Worm (Caenorhabditis elegans): ENCODE measurements around the gene neg-1.

neg-1 gene

ce11 chrV:4356047-4356612 lies 18.5 kb downstream of the neg-1 start:
- TF ChIP-seq ztf-11 (tag; optimal IDR thresholded peaks at IDR 0.05) = no peak
- TF ChIP-seq mxl-3 (GFP tag; optimal IDR thresholded peaks at IDR 0.05) = no peak
- no peak for TF ChIP-seq ceh-28 (tag; optimal IDR thresholded peaks at IDR 0.05)

DNA sequence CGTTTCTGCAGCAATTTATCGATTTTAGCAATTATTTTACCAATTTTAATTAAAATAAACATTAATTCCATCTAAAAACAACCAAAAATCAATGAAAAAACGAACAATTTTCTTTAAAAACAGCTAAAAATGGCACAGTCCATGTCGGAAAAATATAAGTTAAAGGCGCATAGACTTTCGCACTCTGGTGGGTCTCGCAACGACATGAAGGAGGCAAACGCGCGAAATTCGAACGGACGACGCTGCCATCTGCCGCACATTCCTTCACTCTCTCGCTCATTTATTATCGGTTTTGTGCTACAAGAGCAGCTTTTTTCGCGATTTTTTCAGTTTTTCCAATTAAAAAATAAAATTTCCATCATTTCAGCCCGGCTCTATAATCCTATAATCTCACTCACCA lies 27.9 kb downstream of the neg-1 start, which contains the start of gene mcm-7:
mcm-7 (plus strand) TSS at position 368 of the 400 bp plus-strand sequence.
- TF ChIP-seq mes-2 (tag; optimal IDR thresholded peaks at IDR 0.05; ENCODE audit: poor library complexity, severe bottlenecking) = peak; percentile 79
- TF ChIP-seq lin-15B (tag; optimal IDR thresholded peaks at IDR 0.05) = no peak
- TF ChIP-seq dmd-6 (GFP tag; IDR thresholded peaks at IDR 0.05) = peak; percentile 25
- TF ChIP-seq Y48G9A.11 (GFP tag; IDR thresholded peaks at IDR 0.05) = no peak
- TF ChIP-seq egl-43 (GFP tag; IDR thresholded peaks at IDR 0.05) = no peak
- peak; percentile 39; the same call in 1 of the 2 replicates for TF ChIP-seq hmg-1.1 (GFP tag; IDR thresholded peaks at IDR 0.05)
- peak; percentile 22 for TF ChIP-seq unc-130 (GFP tag; optimal IDR thresholded peaks at IDR 0.05)
- no peak for TF ChIP-seq mdt-29 (GFP tag; IDR thresholded peaks at IDR 0.05)
- TF ChIP-seq dmd-8 (GFP tag; IDR thresholded peaks at IDR 0.05) = no peak
- no peak for TF ChIP-seq nhr-48 (tag; optimal IDR thresholded peaks at IDR 0.05)
- peak; percentile 93 for TF ChIP-seq dpl-1 (GFP tag; optimal IDR thresholded peaks at IDR 0.05)
- TF ChIP-seq dve-1 (tag; optimal IDR thresholded peaks at IDR 0.05; ENCODE audit: insufficient read depth) = no peak
- TF ChIP-seq nhr-102 (tag; optimal IDR thresholded peaks at IDR 0.05) = no peak
- TF ChIP-seq pha-4 (GFP tag; IDR thresholded peaks at IDR 0.05) = no peak
- no peak for TF ChIP-seq pha-4 (tag; optimal IDR thresholded peaks at IDR 0.05)
- TF ChIP-seq nhr-28 (tag; optimal IDR thresholded peaks at IDR 0.05) = peak; percentile 23
- peak; percentile 68 for TF ChIP-seq lin-38 (GFP tag; IDR thresholded peaks at IDR 0.05)
- no peak for TF ChIP-seq mxl-2 (GFP tag; conservative IDR thresholded peaks at IDR 0.05)
- TF ChIP-seq nhr-6 (tag; optimal IDR thresholded peaks at IDR 0.05) = peak; percentile 70
- TF ChIP-seq nhr-25 (tag; optimal IDR thresholded peaks at IDR 0.05; ENCODE audit: borderline replicate concordance, insufficient read depth) = no peak
- peak; percentile 71 for TF ChIP-seq mep-1 (tag; optimal IDR thresholded peaks at IDR 0.05)
- TF ChIP-seq zip-2 (tag; optimal IDR thresholded peaks at IDR 0.05) = peak; percentile 8
- no peak for TF ChIP-seq F49E8.2 (tag; optimal IDR thresholded peaks at IDR 0.05; ENCODE audit: borderline replicate concordance)
- TF ChIP-seq hif-1 (tag; optimal IDR thresholded peaks at IDR 0.05) = peak in 1 of 2 experiments; percentile 30
- no peak for TF ChIP-seq F44E2.7 (GFP tag; IDR thresholded peaks at IDR 0.05)
- TF ChIP-seq lin-13 (GFP tag; optimal IDR thresholded peaks at IDR 0.05) = peak; percentile 33
- no peak for TF ChIP-seq aly-2 (tag; optimal IDR thresholded peaks at IDR 0.05)
- TF ChIP-seq fkh-10 (GFP tag; optimal IDR thresholded peaks at IDR 0.05) = no peak
- TF ChIP-seq ama-1 (optimal IDR thresholded peaks at IDR 0.05) = peak; percentile 31
- TF ChIP-seq attf-4 (tag; optimal IDR thresholded peaks at IDR 0.05) = no peak
- TF ChIP-seq T20F7.1 (GFP tag; optimal IDR thresholded peaks at IDR 0.05) = no peak
- no peak for TF ChIP-seq ceh-20 (GFP tag; IDR thresholded peaks at IDR 0.05)
- TF ChIP-seq hlh-11 (tag; optimal IDR thresholded peaks at IDR 0.05) = peak; percentile 42
- no peak for TF ChIP-seq mxl-3 (GFP tag; optimal IDR thresholded peaks at IDR 0.05)
- no peak for TF ChIP-seq rbr-2 (tag; optimal IDR thresholded peaks at IDR 0.05)
- TF ChIP-seq fos-1 (tag; optimal IDR thresholded peaks at IDR 0.05) = no peak
- TF ChIP-seq nhr-237 (tag; optimal IDR thresholded peaks at IDR 0.05) = no peak
- TF ChIP-seq gei-8 (GFP tag; optimal IDR thresholded peaks at IDR 0.05) = no peak
- no peak for TF ChIP-seq pqm-1 (tag; optimal IDR thresholded peaks at IDR 0.05)
- no peak for TF ChIP-seq lin-1 (GFP tag; IDR thresholded peaks at IDR 0.05)
- TF ChIP-seq ztf-7 (tag; optimal IDR thresholded peaks at IDR 0.05) = no peak
- no peak for TF ChIP-seq R02D3.7 (tag; optimal IDR thresholded peaks at IDR 0.05)
- no peak for TF ChIP-seq Y105C5A.15 (GFP tag; IDR thresholded peaks at IDR 0.05)
- no peak for TF ChIP-seq ztf-11 (tag; optimal IDR thresholded peaks at IDR 0.05)
- no peak for TF ChIP-seq ceh-28 (tag; optimal IDR thresholded peaks at IDR 0.05)
- no peak for TF ChIP-seq tag-97 (GFP tag; IDR thresholded peaks at IDR 0.05)
- TF ChIP-seq lsy-2 (tag; optimal IDR thresholded peaks at IDR 0.05) = peak in 1 of 2 experiments; percentile 78
- peak; percentile 68 for TF ChIP-seq aha-1 (tag)
- TF ChIP-seq nhr-11 (tag; optimal IDR thresholded peaks at IDR 0.05) = peak; percentile 14

Data from whole organism, L4 larva.